Worm (Caenorhabditis elegans) whole organism, L4 larva: Measurements from ENCODE around the gene H04D03.2.

Experiments used
- D1046.2 ChIP-seq: fragments of 200-800 bp; sonication (Bioruptor generic); IDR thresholded peaks from 2 replicates; pipeline ENCODE4 v1.3.6; 2022; ENCODE audit warnings: missing genetic modification characterization, missing compliant biosample characterization
- F10B5.3 ChIP-seq: sonication (generic microtip); optimal IDR thresholded peaks from 2 replicates; lab custom pipeline; 2016; ENCODE audit warnings: mild to moderate bottlenecking, missing genetic modification characterization, missing compliant biosample characterization
- F44E2.7 ChIP-seq: fragments of 200-800 bp; sonication (Bioruptor generic); IDR thresholded peaks from 2 replicates; pipeline ENCODE4 v2.1.2; 2022; ENCODE audit warnings: missing genetic modification characterization, missing compliant biosample characterization
- F49E8.2 ChIP-seq: sonication (generic microtip); optimal IDR thresholded peaks from 2 replicates; lab custom pipeline; 2016; ENCODE audit warnings: missing compliant biosample characterization, mild to moderate bottlenecking, missing genetic modification characterization, borderline replicate concordance
- R02D3.7 ChIP-seq: fragments of 150-350 bp; sonication (generic microtip); optimal IDR thresholded peaks from 3 replicates; lab custom pipeline; 2014; ENCODE audit warnings: missing biosample characterization, missing genetic modification characterization
- Y105C5A.15 ChIP-seq: fragments of 200-800 bp; sonication (Bioruptor generic); IDR thresholded peaks from 2 replicates; pipeline ENCODE4 v1.3.6; 2022; ENCODE audit warnings: missing genetic modification characterization, missing compliant biosample characterization
- Y48G9A.11 ChIP-seq: fragments of 200-800 bp; sonication (Bioruptor generic); IDR thresholded peaks from 2 replicates; pipeline ENCODE4 v1.3.6; 2022; ENCODE audit warnings: missing genetic modification reagents, missing genetic modification characterization, missing compliant biosample characterization
- Y5F2A.4 ChIP-seq: fragments of 200-800 bp; sonication (Bioruptor generic); optimal IDR thresholded peaks from 2 replicates; lab custom pipeline; 2018; ENCODE audit warnings: mild to moderate bottlenecking, missing genetic modification characterization, missing compliant biosample characterization
- Y75B8A.6 ChIP-seq: fragments of 200-800 bp; sonication (Bioruptor generic); IDR thresholded peaks from 2 replicates; pipeline ENCODE4 v1.3.6; 2022; ENCODE audit warnings: missing genetic modification reagents, missing genetic modification characterization, missing compliant biosample characterization
- ZK337.2 ChIP-seq: fragments of 200-800 bp; sonication (Bioruptor generic); IDR thresholded peaks from 2 replicates; pipeline ENCODE4 v1.3.6; 2022; ENCODE audit warnings: missing genetic modification reagents, missing genetic modification characterization, missing compliant biosample characterization
- aly-2 ChIP-seq: sonication (generic microtip); optimal IDR thresholded peaks from 2 replicates; lab custom pipeline; 2018; ENCODE audit warnings: missing biosample characterization, missing genetic modification characterization
- ama-1 ChIP-seq: fragments of 150-350 bp; optimal IDR thresholded peaks from 2 replicates; lab custom pipeline; 2014; ENCODE audit warnings: inconsistent platforms, mixed read lengths
- arid-1 ChIP-seq: fragments of 200-800 bp; sonication (Bioruptor generic); conservative IDR thresholded peaks from 2 replicates; pipeline ENCODE4 v1.3.6; 2022; ENCODE audit warnings: missing genetic modification reagents, missing genetic modification characterization, missing compliant biosample characterization
- attf-4 ChIP-seq: sonication (generic microtip); optimal IDR thresholded peaks from 3 replicates; lab custom pipeline; 2017; ENCODE audit warnings: missing biosample characterization, missing genetic modification characterization
- ceh-32 ChIP-seq: sonication (generic microtip); optimal IDR thresholded peaks from 2 replicates; lab custom pipeline; 2016; ENCODE audit warnings: mild to moderate bottlenecking, missing genetic modification characterization, missing compliant biosample characterization; ENCODE audit not compliant: poor library complexity
- ceh-82 ChIP-seq: sonication (generic microtip); optimal IDR thresholded peaks from 2 replicates; lab custom pipeline; 2017; ENCODE audit warnings: missing biosample characterization, missing genetic modification characterization
- ces-1 ChIP-seq: fragments of 150-350 bp; sonication (generic microtip); optimal IDR thresholded peaks from 4 replicates; lab custom pipeline; 2014; ENCODE audit warnings: missing biosample characterization, missing genetic modification reagents, missing genetic modification characterization
- daf-16 ChIP-seq, 3 experiments: sonication (generic microtip); optimal IDR thresholded peaks; 2 replicates each; lab custom pipeline; 2016 to 2017; ENCODE audit warnings: missing genetic modification characterization in 3 of 3, missing genetic modification reagents in 3 of 3, mild to moderate bottlenecking in 2 of 3, missing compliant biosample characterization in 2 of 3, missing biosample characterization in 1 of 3, moderate library complexity in 1 of 3
- daf-8 ChIP-seq: fragments of 200-800 bp; sonication (Bioruptor generic); IDR thresholded peaks from 2 replicates; pipeline ENCODE4 v1.3.6; 2022; ENCODE audit warnings: missing genetic modification characterization, missing compliant biosample characterization
- dmd-8 ChIP-seq: fragments of 200-800 bp; sonication (Bioruptor generic); IDR thresholded peaks from 2 replicates; pipeline ENCODE4 v1.3.6; 2022; ENCODE audit warnings: missing genetic modification characterization, missing compliant biosample characterization
- dmd-9 ChIP-seq: fragments of 200-800 bp; sonication (Bioruptor generic); IDR thresholded peaks from 2 replicates; pipeline ENCODE4 v1.3.6; 2022; ENCODE audit warnings: missing genetic modification reagents, missing genetic modification characterization, missing compliant biosample characterization
- dpl-1 ChIP-seq: fragments of 150-350 bp; optimal IDR thresholded peaks from 2 replicates; lab custom pipeline; 2014; ENCODE audit warnings: missing biosample characterization, missing genetic modification reagents, missing genetic modification characterization
- fkh-10 ChIP-seq: fragments of 150-350 bp; optimal IDR thresholded peaks from 2 replicates; lab custom pipeline; 2014; ENCODE audit warnings: missing biosample characterization, missing genetic modification reagents, missing genetic modification characterization
- fos-1 ChIP-seq: fragments of 150-350 bp; optimal IDR thresholded peaks from 2 replicates; lab custom pipeline; 2014; ENCODE audit warnings: missing biosample characterization, missing genetic modification characterization
- hif-1 ChIP-seq, 2 experiments: sonication (generic microtip); optimal IDR thresholded peaks; 2 replicates each; lab custom pipeline; 2016 to 2017; ENCODE audit warnings: missing compliant biosample characterization in 2 of 2, missing genetic modification characterization in 2 of 2, missing genetic modification reagents in 2 of 2, missing genotype in 2 of 2, mild to moderate bottlenecking in 1 of 2
- hlh-11 ChIP-seq: fragments of 200-800 bp; sonication (Bioruptor generic); optimal IDR thresholded peaks from 2 replicates; lab custom pipeline; 2018; ENCODE audit warnings: mild to moderate bottlenecking, missing genetic modification characterization, missing compliant biosample characterization
- hmg-1.1 ChIP-seq: fragments of 200-800 bp; sonication (Bioruptor generic); IDR thresholded peaks from 2 replicates; pipeline ENCODE4 v1.3.6; 2022; ENCODE audit warnings: missing genetic modification reagents, missing genetic modification characterization, missing compliant biosample characterization
- jun-1 ChIP-seq: fragments of 150-350 bp; optimal IDR thresholded peaks from 2 replicates; lab custom pipeline; 2014; ENCODE audit warnings: missing biosample characterization, missing genetic modification reagents, missing genetic modification characterization
- lin-38 ChIP-seq: fragments of 200-800 bp; sonication (Bioruptor generic); IDR thresholded peaks from 2 replicates; pipeline ENCODE4 v1.3.6; 2022; ENCODE audit warnings: missing genetic modification reagents, missing genetic modification characterization, missing compliant biosample characterization
- lir-3 ChIP-seq: sonication (generic microtip); optimal IDR thresholded peaks from 2 replicates; lab custom pipeline; 2016; ENCODE audit warnings: mild to moderate bottlenecking, missing genetic modification characterization, missing compliant biosample characterization
- lsy-2 ChIP-seq, 2 experiments: fragments of 150-350 bp in 1 of 2; sonication (generic microtip) in 1 of 2; optimal IDR thresholded peaks; 2 replicates each; lab custom pipeline; 2014 to 2017; ENCODE audit warnings: missing biosample characterization in 2 of 2, missing genetic modification characterization in 2 of 2
- madf-5 ChIP-seq, 2 experiments: fragments of 200-800 bp; sonication (Bioruptor generic); IDR thresholded peaks; 2 replicates each; pipeline ENCODE4 v1.3.6; 2022; ENCODE audit warnings: missing compliant biosample characterization in 2 of 2, missing genetic modification characterization in 2 of 2
- mep-1 ChIP-seq: fragments of 150-350 bp; sonication (generic microtip); optimal IDR thresholded peaks from 3 replicates; lab custom pipeline; 2014; ENCODE audit warnings: missing biosample characterization, missing genetic modification characterization
- nhr-10 ChIP-seq: fragments of 150-350 bp; optimal IDR thresholded peaks from 2 replicates; lab custom pipeline; 2014; ENCODE audit warnings: missing biosample characterization, missing genetic modification characterization
- nhr-11 ChIP-seq: fragments of 150-350 bp; optimal IDR thresholded peaks from 2 replicates; lab custom pipeline; 2014; ENCODE audit warnings: missing biosample characterization, missing genetic modification characterization
- nhr-25 ChIP-seq: sonication (generic microtip); optimal IDR thresholded peaks from 2 replicates; lab custom pipeline; 2017; ENCODE audit warnings: missing genetic modification characterization, mild to moderate bottlenecking, missing compliant biosample characterization, antibody characterized with exemption, moderate library complexity, borderline replicate concordance; ENCODE audit not compliant: insufficient read depth
- nhr-41 ChIP-seq: fragments of 200-800 bp; sonication (Bioruptor generic); IDR thresholded peaks from 2 replicates; pipeline ENCODE4 v1.3.6; 2022; ENCODE audit warnings: missing genetic modification reagents, missing genetic modification characterization, missing compliant biosample characterization
- nhr-42 ChIP-seq: fragments of 200-800 bp; sonication (Bioruptor generic); IDR thresholded peaks from 2 replicates; pipeline ENCODE4 v1.3.6; 2022; ENCODE audit warnings: missing genetic modification characterization, missing compliant biosample characterization
- php-3 ChIP-seq: fragments of 200-800 bp; sonication (Bioruptor generic); IDR thresholded peaks from 2 replicates; pipeline ENCODE4 v1.3.6; 2022; ENCODE audit warnings: missing genetic modification reagents, missing genetic modification characterization, missing compliant biosample characterization
- rbr-2 ChIP-seq: sonication (generic microtip); optimal IDR thresholded peaks from 2 replicates; lab custom pipeline; 2016; ENCODE audit warnings: missing genotype, missing genetic modification characterization, missing compliant biosample characterization
- saeg-2 ChIP-seq: fragments of 200-800 bp; sonication (Bioruptor generic); IDR thresholded peaks from 2 replicates; pipeline ENCODE4 v1.3.6; 2022; ENCODE audit warnings: missing genetic modification reagents, missing genetic modification characterization, missing compliant biosample characterization
- sdz-12 ChIP-seq: fragments of 200-800 bp; sonication (Bioruptor generic); optimal IDR thresholded peaks from 2 replicates; lab custom pipeline; 2018; ENCODE audit warnings: mild to moderate bottlenecking, missing genetic modification characterization, missing compliant biosample characterization
- set-16 ChIP-seq: fragments of 200-800 bp; sonication (Bioruptor generic); IDR thresholded peaks from 2 replicates; pipeline ENCODE4 v1.3.6; 2022; ENCODE audit warnings: missing genetic modification reagents, missing genetic modification characterization, missing compliant biosample characterization
- snpc-1.2 ChIP-seq: fragments of 200-800 bp; sonication (Bioruptor generic); IDR thresholded peaks from 2 replicates; pipeline ENCODE4 v1.3.6; 2022; ENCODE audit warnings: missing genetic modification reagents, missing genetic modification characterization, missing compliant biosample characterization
- snpc-4 ChIP-seq: fragments of 150-350 bp; optimal IDR thresholded peaks from 2 replicates; lab custom pipeline; 2014; ENCODE audit warnings: missing biosample characterization, missing genetic modification characterization
- tag-97 ChIP-seq: fragments of 200-800 bp; sonication (Bioruptor generic); IDR thresholded peaks from 2 replicates; pipeline ENCODE4 v1.3.6; 2022; ENCODE audit warnings: missing genetic modification characterization, missing compliant biosample characterization
- unc-130 ChIP-seq: sonication (generic microtip); optimal IDR thresholded peaks from 2 replicates; lab custom pipeline; 2016; ENCODE audit warnings: missing genetic modification reagents, missing genetic modification characterization, missing compliant biosample characterization
- zfp-3 ChIP-seq: fragments of 200-800 bp; sonication (Bioruptor generic); conservative IDR thresholded peaks from 2 replicates; pipeline ENCODE4 v1.3.6; 2022; ENCODE audit warnings: missing genetic modification reagents, missing genetic modification characterization, missing compliant biosample characterization
- zip-11 ChIP-seq: fragments of 200-800 bp; sonication (Bioruptor generic); IDR thresholded peaks from 2 replicates; pipeline ENCODE4 v1.3.6; 2022; ENCODE audit warnings: missing genetic modification characterization, missing compliant biosample characterization
- zip-2 ChIP-seq: fragments of 150-350 bp; optimal IDR thresholded peaks from 2 replicates; lab custom pipeline; 2014; ENCODE audit warnings: missing biosample characterization, missing genetic modification characterization

H04D03.2 gene

ce11 chrIII:10461164-10461546, 18.9 kb upstream of the H04D03.2 start, which contains the start of gene atx-2 (continued):
- peak; percentile 68 for TF ChIP-seq F49E8.2 (tag; lab: Kevin White, UChicago)
- TF ChIP-seq daf-8 (GFP tag; lab: Robert Waterston, UW), result no peak
- peak; percentile 88 for TF ChIP-seq nhr-42 (GFP tag; lab: Robert Waterston, UW)
- peak; percentile 26 for TF ChIP-seq nhr-10 (tag; lab: Kevin White, UChicago)
- peak; percentile 77 for TF ChIP-seq snpc-1.2 (GFP tag; lab: Robert Waterston, UW)
- peak; percentile 94 for TF ChIP-seq D1046.2 (GFP tag; lab: Robert Waterston, UW)
- TF ChIP-seq ceh-32 (tag; lab: Kevin White, UChicago), result no peak
- peak; percentile 71 for TF ChIP-seq dpl-1 (GFP tag; lab: Kevin White, UChicago)
- 0 out of 2 replicates have a peak, but pooled peaks have one; percentile 80 for TF ChIP-seq Y105C5A.15 (GFP tag; lab: Robert Waterston, UW)
- peak; percentile 86 for TF ChIP-seq ZK337.2
- peak; percentile 86 for TF ChIP-seq rbr-2
- TF ChIP-seq Y5F2A.4, result peak; percentile 75
- TF ChIP-seq dmd-8 (GFP tag; lab: Robert Waterston, UW), result peak; percentile 93
- no peak for TF ChIP-seq fos-1 (tag; lab: Kevin White, UChicago)
- TF ChIP-seq sdz-12 (GFP tag; lab: Kevin White, UChicago), result peak; percentile 67
- peak; percentile 90 for TF ChIP-seq dmd-9 (GFP tag; lab: Robert Waterston, UW)
- peak; percentile 49 to 78 for TF ChIP-seq lsy-2 (tag; optimal IDR thresholded peaks at IDR 0.05; lab: Kevin White, UChicago)
- TF ChIP-seq lir-3 (tag; lab: Kevin White, UChicago), result peak; percentile 11
- peak in 1 of 2 experiments; percentile 79 for TF ChIP-seq hif-1 (tag; optimal IDR thresholded peaks at IDR 0.05; lab: Kevin White, UChicago)
- TF ChIP-seq mep-1, result peak; percentile 89
- peak; percentile 31 for TF ChIP-seq R02D3.7
- no peak for TF ChIP-seq nhr-25 (tag; lab: Kevin White, UChicago)
- no peak for TF ChIP-seq aly-2 (tag; lab: Kevin White, UChicago)
- peak; percentile 85; the same call in 1 of the 2 replicates for TF ChIP-seq Y48G9A.11
- TF ChIP-seq ama-1 (lab: Kevin White, UChicago), result no peak
- no peak for TF ChIP-seq attf-4 (tag; lab: Kevin White, UChicago)
- TF ChIP-seq zfp-3 (GFP tag; lab: Robert Waterston, UW), result peak; percentile 80
- TF ChIP-seq snpc-4 (tag; lab: Kevin White, UChicago), result no peak
- TF ChIP-seq tag-97, result 0 out of 2 replicates have a peak, but pooled peaks have one; percentile 63
- TF ChIP-seq zip-2, result no peak
- TF ChIP-seq php-3 (GFP tag; lab: Robert Waterston, UW), result peak; percentile 91
- TF ChIP-seq arid-1 (GFP tag; lab: Robert Waterston, UW), result peak; percentile 97
- peak; percentile 65 for TF ChIP-seq F10B5.3
- peak; percentile 93 for TF ChIP-seq hmg-1.1
- 0 out of 2 replicates have a peak, but pooled peaks have one; percentile 38 for TF ChIP-seq zip-11 (GFP tag; lab: Robert Waterston, UW)
- TF ChIP-seq ceh-82 (tag; lab: Kevin White, UChicago), result no peak
- TF ChIP-seq daf-16 (GFP tag; optimal IDR thresholded peaks at IDR 0.05; lab: Kevin White, UChicago), result peak; percentile 13 to 78
- TF ChIP-seq daf-16 (tag; optimal IDR thresholded peaks at IDR 0.05; lab: Kevin White, UChicago), result peak; percentile 35
- no peak for TF ChIP-seq ces-1 (GFP tag; lab: Kevin White, UChicago)
- TF ChIP-seq F44E2.7 (GFP tag; lab: Robert Waterston, UW), result peak; percentile 85
- TF ChIP-seq fkh-10 (GFP tag; lab: Kevin White, UChicago), result peak; percentile 31
- TF ChIP-seq madf-5 (GFP tag; IDR thresholded peaks at IDR 0.05; lab: Robert Waterston, UW), result peak; percentile 44 to 93; a peak in 2 of 4 replicates
- TF ChIP-seq saeg-2, result 0 out of 2 replicates have a peak, but pooled peaks have one; percentile 61
- TF ChIP-seq unc-130 (GFP tag; lab: Kevin White, UChicago), result peak; percentile 92
- peak; percentile 71; the same call in 1 of the 2 replicates for TF ChIP-seq Y75B8A.6 (GFP tag; lab: Robert Waterston, UW)
- peak; percentile 84 for TF ChIP-seq set-16
- peak; percentile 92 for TF ChIP-seq nhr-41 (GFP tag; lab: Robert Waterston, UW)
- peak; percentile 9 for TF ChIP-seq jun-1 (tag; lab: Kevin White, UChicago)
- peak; percentile 85 for TF ChIP-seq hlh-11
- TF ChIP-seq lin-38 (GFP tag; lab: Robert Waterston, UW), result peak; percentile 98
- peak; percentile 56 for TF ChIP-seq nhr-11 (tag; lab: Kevin White, UChicago)
